Worm (Caenorhabditis elegans): ENCODE data around the gene lec-5.

- no peak for TF ChIP-seq mep-1 (tag; optimal IDR thresholded peaks at IDR 0.05)
- TF ChIP-seq nhr-237 (tag; optimal IDR thresholded peaks at IDR 0.05): no peak
- TF ChIP-seq lin-13 (tag; optimal IDR thresholded peaks at IDR 0.05): no peak
- TF ChIP-seq nhr-28 (tag; optimal IDR thresholded peaks at IDR 0.05): no peak
- TF ChIP-seq unc-39 (tag; optimal IDR thresholded peaks at IDR 0.05): no peak
- TF ChIP-seq unc-62 (GFP tag; optimal IDR thresholded peaks at IDR 0.05): no peak
- TF ChIP-seq hlh-1 (tag; optimal IDR thresholded peaks at IDR 0.05): no peak
- TF ChIP-seq M03D4.4 (tag; optimal IDR thresholded peaks at IDR 0.05): no peak
- no peak for TF ChIP-seq lin-32 (GFP tag; optimal IDR thresholded peaks at IDR 0.05)
- no peak for TF ChIP-seq pha-4 (tag; optimal IDR thresholded peaks at IDR 0.05)
- no peak for TF ChIP-seq ztf-11 (tag; optimal IDR thresholded peaks at IDR 0.05)
Measured at ce11 chrII:5866920-5867319, 26.0 kb upstream of the lec-5 start.
